Fruit fly (Drosophila melanogaster) whole organism, embryonic: ENCODE data around the gene Nf-YC.

Experiments used
- Atf-2 ChIP-seq: fragments of 200-800 bp; sonication (Bioruptor generic); optimal IDR thresholded peaks from 2 replicates; lab custom pipeline; 2016; ENCODE audit warnings: missing biosample characterization, missing genetic modification characterization
- Atf6 ChIP-seq: fragments of 200-800 bp; sonication (Bioruptor generic); IDR thresholded peaks from 2 replicates; pipeline ENCODE4 v1.3.6; 2022; ENCODE audit warnings: missing biosample characterization, missing genetic modification characterization
- BtbVII ChIP-seq: fragments of 200-800 bp; sonication (Bioruptor generic); optimal IDR thresholded peaks from 3 replicates; lab custom pipeline; 2017; ENCODE audit warnings: missing biosample characterization, mild to moderate bottlenecking, missing genetic modification characterization
- CG10147 ChIP-seq: fragments of 200-800 bp; sonication (Bioruptor generic); optimal IDR thresholded peaks from 2 replicates; lab custom pipeline; 2019; ENCODE audit warnings: missing biosample characterization, mild to moderate bottlenecking, missing genetic modification characterization, moderate library complexity
- CG12071 ChIP-seq: fragments of 200-800 bp; sonication (Bioruptor generic); optimal IDR thresholded peaks from 3 replicates; lab custom pipeline; 2018; ENCODE audit warnings: missing biosample characterization, mild to moderate bottlenecking, missing genetic modification characterization
- CG12942 ChIP-seq: fragments of 200-800 bp; sonication (Bioruptor generic); optimal IDR thresholded peaks from 3 replicates; lab custom pipeline; 2016; ENCODE audit warnings: missing biosample characterization, missing genetic modification characterization
- CG13296 ChIP-seq: fragments of 200-800 bp; sonication (Bioruptor generic); optimal IDR thresholded peaks from 3 replicates; lab custom pipeline; 2018; ENCODE audit warnings: missing biosample characterization, mild to moderate bottlenecking, missing genetic modification characterization
- CG15073 ChIP-seq: fragments of 200-800 bp; sonication (Bioruptor generic); optimal IDR thresholded peaks from 2 replicates; lab custom pipeline; 2016; ENCODE audit warnings: missing biosample characterization, missing genetic modification characterization
- CG15696 ChIP-seq: fragments of 200-800 bp; sonication (Bioruptor generic); optimal IDR thresholded peaks from 2 replicates; lab custom pipeline; 2019; ENCODE audit warnings: missing biosample characterization, mild to moderate bottlenecking, missing genetic modification characterization, moderate library complexity
- CG1647 ChIP-seq: fragments of 200-800 bp; sonication (Bioruptor generic); optimal IDR thresholded peaks from 3 replicates; lab custom pipeline; 2016; ENCODE audit warnings: missing biosample characterization, missing genetic modification characterization
- CG18619 ChIP-seq: fragments of 200-800 bp; sonication (Bioruptor generic); optimal IDR thresholded peaks from 3 replicates; lab custom pipeline; 2017; ENCODE audit warnings: missing biosample characterization, mild to moderate bottlenecking, missing genetic modification characterization
- CG18764 ChIP-seq: fragments of 200-800 bp; sonication (Bioruptor generic); optimal IDR thresholded peaks from 3 replicates; lab custom pipeline; 2016; ENCODE audit warnings: missing biosample characterization, missing genetic modification characterization
- CG2116 ChIP-seq: fragments of 200-800 bp; sonication (Bioruptor generic); optimal IDR thresholded peaks from 3 replicates; lab custom pipeline; 2018; ENCODE audit warnings: missing biosample characterization, mild to moderate bottlenecking, missing genetic modification characterization
- CG30403 ChIP-seq: fragments of 200-800 bp; sonication (Bioruptor generic); optimal IDR thresholded peaks from 3 replicates; lab custom pipeline; 2016; ENCODE audit warnings: missing biosample characterization, missing genetic modification characterization
- CG34224 ChIP-seq: fragments of 200-800 bp; sonication (Bioruptor generic); IDR thresholded peaks from 3 replicates; pipeline ENCODE4 v1.3.6; 2022; ENCODE audit warnings: missing biosample characterization, missing genetic modification characterization; ENCODE audit not compliant: partially characterized antibody
- CG6689 ChIP-seq: fragments of 200-800 bp; sonication (Bioruptor generic); IDR thresholded peaks from 2 replicates; pipeline ENCODE4 v1.3.6; 2022; ENCODE audit warnings: missing biosample characterization, missing genetic modification characterization
- CG9609 ChIP-seq: fragments of 200-800 bp; sonication (Bioruptor generic); optimal IDR thresholded peaks from 3 replicates; lab custom pipeline; 2016; ENCODE audit warnings: missing biosample characterization, missing genetic modification characterization
- CG9727 ChIP-seq: fragments of 200-800 bp; sonication (Bioruptor generic); optimal IDR thresholded peaks from 3 replicates; lab custom pipeline; 2017; ENCODE audit warnings: missing biosample characterization, mild to moderate bottlenecking, missing genetic modification characterization
- CG9876 ChIP-seq: fragments of 200-800 bp; sonication (Bioruptor generic); optimal IDR thresholded peaks from 2 replicates; lab custom pipeline; 2016; ENCODE audit warnings: missing biosample characterization, missing genetic modification characterization
- Doc2 ChIP-seq: fragments of 200-800 bp; sonication (Bioruptor generic); IDR thresholded peaks from 2 replicates; pipeline ENCODE4 v1.3.6; 2022; ENCODE audit warnings: missing biosample characterization, missing genetic modification characterization
- Hmr ChIP-seq: fragments of 200-800 bp; sonication (Bioruptor generic); optimal IDR thresholded peaks from 3 replicates; lab custom pipeline; 2017; ENCODE audit warnings: mild to moderate bottlenecking, missing biosample characterization, missing genetic modification reagents, missing genetic modification characterization
- MESR4 ChIP-seq: fragments of 200-800 bp; sonication (Bioruptor generic); optimal IDR thresholded peaks from 2 replicates; lab custom pipeline; 2018; ENCODE audit warnings: missing biosample characterization, mild to moderate bottlenecking, missing genetic modification characterization, moderate library complexity
- Max ChIP-seq: fragments of 200-800 bp; sonication (Bioruptor generic); optimal IDR thresholded peaks from 2 replicates; lab custom pipeline; 2016; ENCODE audit warnings: missing biosample characterization, mild to moderate bottlenecking, missing genetic modification characterization
- Scr ChIP-seq: fragments of 200-800 bp; sonication (Bioruptor generic); IDR thresholded peaks from 2 replicates; pipeline ENCODE4 v1.3.6; 2022; ENCODE audit warnings: missing biosample characterization, missing genetic modification characterization; ENCODE audit not compliant: partially characterized antibody
- Sox102F ChIP-seq: fragments of 200-800 bp; sonication (Bioruptor generic); optimal IDR thresholded peaks from 2 replicates; lab custom pipeline; 2018; ENCODE audit warnings: missing biosample characterization, mild to moderate bottlenecking, missing genetic modification characterization, moderate library complexity
- Taf1 ChIP-seq: fragments of 200-800 bp; sonication (Bioruptor generic); IDR thresholded peaks from 2 replicates; pipeline ENCODE4 v1.3.6; 2022; ENCODE audit warnings: missing biosample characterization, missing genetic modification characterization
- ab ChIP-seq: fragments of 200-800 bp; sonication (Bioruptor generic); optimal IDR thresholded peaks from 2 replicates; lab custom pipeline; 2016; ENCODE audit warnings: missing biosample characterization, missing genetic modification characterization
- ato ChIP-seq: fragments of 200-800 bp; sonication (Bioruptor generic); IDR thresholded peaks from 2 replicates; pipeline ENCODE4 v1.3.6; 2022; ENCODE audit warnings: missing biosample characterization, missing genetic modification characterization; ENCODE audit not compliant: partially characterized antibody
- az2 ChIP-seq: fragments of 200-800 bp; sonication (Bioruptor generic); optimal IDR thresholded peaks from 3 replicates; lab custom pipeline; 2016; ENCODE audit warnings: missing biosample characterization, missing genetic modification characterization
- br ChIP-seq: fragments of >200 bp; optimal IDR thresholded peaks from 2 replicates; lab custom pipeline; 2017
- cg ChIP-seq: fragments of 200-800 bp; sonication (Bioruptor generic); optimal IDR thresholded peaks from 3 replicates; lab custom pipeline; 2019; ENCODE audit warnings: missing biosample characterization, mild to moderate bottlenecking, missing genetic modification characterization, moderate library complexity
- chn ChIP-seq: fragments of 200-800 bp; sonication (Bioruptor generic); optimal IDR thresholded peaks from 2 replicates; lab custom pipeline; 2016; ENCODE audit warnings: missing biosample characterization, missing genetic modification characterization
- corto ChIP-seq: fragments of 200-800 bp; sonication (Bioruptor generic); optimal IDR thresholded peaks from 2 replicates; lab custom pipeline; 2016; ENCODE audit warnings: missing biosample characterization, mild to moderate bottlenecking, missing genetic modification characterization, moderate library complexity
- en ChIP-seq: fragments of 200-800 bp; sonication (Bioruptor generic); optimal IDR thresholded peaks from 2 replicates; lab custom pipeline; 2016; ENCODE audit warnings: missing biosample characterization, missing genetic modification characterization
- fd64A ChIP-seq: fragments of 200-800 bp; sonication (Bioruptor generic); optimal IDR thresholded peaks from 3 replicates; lab custom pipeline; 2018; ENCODE audit warnings: missing biosample characterization, mild to moderate bottlenecking, missing genetic modification characterization
- fu2 ChIP-seq: fragments of 200-800 bp; sonication (Bioruptor generic); optimal IDR thresholded peaks from 2 replicates; lab custom pipeline; 2016; ENCODE audit warnings: missing biosample characterization, missing genetic modification characterization
- gce ChIP-seq: fragments of 200-800 bp; sonication (Bioruptor generic); IDR thresholded peaks from 3 replicates; pipeline ENCODE4 v1.3.6; 2022; ENCODE audit warnings: missing biosample characterization, missing genetic modification characterization
- lab ChIP-seq: fragments of 200-800 bp; sonication (Bioruptor generic); optimal IDR thresholded peaks from 3 replicates; lab custom pipeline; 2017; ENCODE audit warnings: missing biosample characterization, missing genetic modification characterization, mild to moderate bottlenecking, moderate library complexity, missing genetic modification reagents
- lola ChIP-seq, 3 experiments: fragments of >200 bp in 2 of 3; fragments of 200-800 bp in 1 of 3; sonication (Bioruptor generic) in 1 of 3; optimal IDR thresholded peaks; 2 replicates each; lab custom pipeline; 2017 to 2019; ENCODE audit warnings: missing biosample characterization in 3 of 3, missing genetic modification characterization in 3 of 3, mild to moderate bottlenecking in 1 of 3, moderate library complexity in 1 of 3
- mirr ChIP-seq: fragments of 200-800 bp; sonication (Bioruptor generic); optimal IDR thresholded peaks from 3 replicates; lab custom pipeline; 2018; ENCODE audit warnings: missing biosample characterization, mild to moderate bottlenecking, missing genetic modification characterization
- org-1 ChIP-seq: fragments of 200-800 bp; sonication (Bioruptor generic); optimal IDR thresholded peaks from 2 replicates; lab custom pipeline; 2017; ENCODE audit warnings: missing biosample characterization, missing genetic modification characterization
- pb ChIP-seq: fragments of 200-800 bp; sonication (Bioruptor generic); optimal IDR thresholded peaks from 3 replicates; lab custom pipeline; 2016; ENCODE audit warnings: missing biosample characterization, missing genetic modification characterization
- psq ChIP-seq: fragments of 200-800 bp; sonication (Bioruptor generic); optimal IDR thresholded peaks from 2 replicates; lab custom pipeline; 2017; ENCODE audit warnings: missing biosample characterization, missing genetic modification characterization
- repo ChIP-seq: fragments of 200-800 bp; sonication (Bioruptor generic); optimal IDR thresholded peaks from 2 replicates; lab custom pipeline; 2016; ENCODE audit warnings: missing biosample characterization, missing genetic modification characterization
- sima ChIP-seq: fragments of 200-800 bp; sonication (Bioruptor generic); optimal IDR thresholded peaks from 2 replicates; lab custom pipeline; 2016; ENCODE audit warnings: missing biosample characterization, missing genetic modification characterization
- tll ChIP-seq, 2 experiments: fragments of 200-800 bp in 1 of 2; fragments of >200 bp in 1 of 2; sonication (Bioruptor generic) in 1 of 2; optimal IDR thresholded peaks; 2 replicates each; lab custom pipeline; 2017 to 2019; ENCODE audit warnings: missing biosample characterization in 2 of 2, missing genetic modification characterization in 2 of 2, mild to moderate bottlenecking in 1 of 2, moderate library complexity in 1 of 2
- tup ChIP-seq: fragments of 200-800 bp; sonication (Bioruptor generic); optimal IDR thresholded peaks from 2 replicates; lab custom pipeline; 2016; ENCODE audit warnings: missing biosample characterization, mild to moderate bottlenecking, missing genetic modification characterization, moderate library complexity
- twi ChIP-seq: fragments of 200-800 bp; optimal IDR thresholded peaks from 2 replicates; lab custom pipeline; 2019; ENCODE audit warnings: missing biosample characterization, mild to moderate bottlenecking, missing genetic modification characterization, moderate library complexity
- wek ChIP-seq: fragments of 200-800 bp; sonication (Bioruptor generic); optimal IDR thresholded peaks from 3 replicates; lab custom pipeline; 2018; ENCODE audit warnings: missing biosample characterization, mild to moderate bottlenecking, missing genetic modification characterization, moderate library complexity

Nf-YC gene

DNA sequence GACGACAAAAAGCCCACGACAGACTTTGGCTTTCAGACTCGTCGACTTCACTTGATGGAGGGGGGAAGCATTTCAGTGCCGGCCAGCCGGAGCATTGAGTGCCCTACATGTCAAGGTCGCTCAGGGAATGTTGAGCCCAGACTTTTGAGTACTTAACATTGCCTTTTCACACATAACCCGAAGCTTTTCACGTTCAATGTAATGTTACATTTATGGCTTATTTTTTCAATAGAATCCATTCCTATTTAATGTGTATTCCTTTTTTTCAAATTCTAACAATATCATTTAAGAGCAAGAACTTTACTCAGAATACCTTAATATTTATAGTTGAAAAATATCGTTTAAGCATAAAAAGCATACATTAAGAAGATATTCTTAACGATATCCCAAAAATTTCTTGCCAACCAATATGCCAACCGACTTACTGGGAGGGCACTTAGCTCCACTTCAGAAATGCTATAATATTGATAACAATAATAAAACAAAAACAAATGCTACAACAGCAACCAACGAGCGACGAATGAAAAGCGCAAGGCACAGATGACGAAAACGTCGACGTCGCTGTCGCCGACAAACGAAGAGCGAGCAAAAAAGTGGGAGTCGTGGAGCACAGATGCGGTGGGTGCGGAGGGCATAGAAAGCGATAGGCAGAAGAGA, 39.2 kb upstream of the Nf-YC start (continued):
- TF ChIP-seq Scr (GFP tag; lab: Robert Waterston, UW) (no peak), CG34224 (GFP tag; lab: Robert Waterston, UW) (no peak), CG12071 (GFP tag; lab: Kevin White, UChicago) (peak; percentile 28), CG9876 (GFP tag; lab: Kevin White, UChicago) (no peak), tup (GFP tag; lab: Kevin White, UChicago) (peak; percentile 46), CG2116 (no peak), CG6689 (GFP tag; lab: Robert Waterston, UW) (peak; percentile 78), CG1647 (GFP tag; lab: Kevin White, UChicago) (peak; percentile 69), Atf-2 (GFP tag; lab: Kevin White, UChicago) (no peak), chn (GFP tag; lab: Kevin White, UChicago) (no peak), CG13296 (GFP tag; lab: Kevin White, UChicago) (peak; percentile 66), mirr (GFP tag; lab: Kevin White, UChicago) (no peak), CG18619 (GFP tag; lab: Kevin White, UChicago) (peak; percentile 30), fu2 (GFP tag; lab: Kevin White, UChicago) (no peak), en (GFP tag; lab: Kevin White, UChicago) (peak; percentile 80), Doc2 (GFP tag; lab: Robert Waterston, UW) (no peak), CG18764 (peak; percentile 66), Taf1 (GFP tag; lab: Robert Waterston, UW) (peak; percentile 59; the same call in 1 of the 2 replicates), pb (GFP tag; lab: Kevin White, UChicago) (no peak), cg (GFP tag; lab: Kevin White, UChicago) (peak; percentile 43), lab (peak; percentile 84), CG10147 (peak; percentile 82), BtbVII (GFP tag; lab: Kevin White, UChicago) (peak; percentile 82), CG15073 (GFP tag; lab: Kevin White, UChicago) (no peak), Hmr (GFP tag; lab: Kevin White, UChicago) (peak; percentile 41), MESR4 (GFP tag; lab: Kevin White, UChicago) (no peak), fd64A (no peak), twi (tag; lab: Kevin White, UChicago) (no peak), psq (GFP tag; lab: Kevin White, UChicago) (peak; percentile 88), repo (GFP tag; lab: Kevin White, UChicago) (peak; percentile 58), ab (GFP tag; lab: Kevin White, UChicago) (no peak), CG15696 (tag; lab: Kevin White, UChicago) (peak; percentile 46), Sox102F (peak; percentile 50), Max (GFP tag; lab: Kevin White, UChicago) (peak; percentile 80), Atf6 (GFP tag; lab: Robert Waterston, UW) (peak; percentile 10; the same call in 1 of the 2 replicates), br (lab: Kevin White, UChicago) (no peak), CG30403 (GFP tag; lab: Kevin White, UChicago) (peak; percentile 64), lola (GFP tag; optimal IDR thresholded peaks at IDR 0.05; lab: Kevin White, UChicago) (peak in 1 of 3 experiments; percentile 38), az2 (GFP tag; lab: Kevin White, UChicago) (peak; percentile 1), wek (GFP tag; lab: Kevin White, UChicago) (no peak), gce (0 out of 3 replicates have a peak, but pooled peaks have one; percentile 26), CG9609 (GFP tag; lab: Kevin White, UChicago) (no peak), tll (GFP tag; optimal IDR thresholded peaks at IDR 0.05; lab: Kevin White, UChicago) (no peak), corto (GFP tag; lab: Kevin White, UChicago) (peak; percentile 21), CG12942 (GFP tag; lab: Kevin White, UChicago) (no peak), sima (GFP tag; lab: Kevin White, UChicago) (peak; percentile 43), org-1 (peak; percentile 74), ato (no peak), CG9727 (GFP tag; lab: Kevin White, UChicago) (peak; percentile 90)
